Worm (Caenorhabditis elegans) whole organism, L4/young adult: Measurements from ENCODE around the gene swsn-4.
A peak's percentile ranks its signal among the peaks of the same experiment; 100 is the strongest.

Experiments
- W03F9.2 ChIP-seq: fragments of 150-350 bp; optimal IDR thresholded peaks from 2 replicates; lab custom pipeline; 2014; ENCODE audit warnings: missing biosample characterization, missing genetic modification characterization
- dao-5 ChIP-seq: sonication (generic microtip); optimal IDR thresholded peaks from 2 replicates; lab custom pipeline; 2016; ENCODE audit warnings: missing genotype, missing genetic modification characterization, moderate library complexity, missing compliant biosample characterization
- him-1 ChIP-seq: sonication (generic microtip); optimal IDR thresholded peaks from 2 replicates; lab custom pipeline; 2016; ENCODE audit warnings: missing genotype, missing genetic modification reagents, missing genetic modification characterization, missing compliant biosample characterization

swsn-4 gene

DNA sequence TGAATTAATAATTGTTTCAGACTA is at the start of gene swsn-4:
Gene swsn-4, plus strand, starts transcription at position 21 of the 24 bp plus-strand sequence.
- TF ChIP-seq dao-5 (tag; lab: Kevin White, UChicago) (no peak), him-1 (tag; lab: Kevin White, UChicago) (no peak), W03F9.2 (no peak)

DNA sequence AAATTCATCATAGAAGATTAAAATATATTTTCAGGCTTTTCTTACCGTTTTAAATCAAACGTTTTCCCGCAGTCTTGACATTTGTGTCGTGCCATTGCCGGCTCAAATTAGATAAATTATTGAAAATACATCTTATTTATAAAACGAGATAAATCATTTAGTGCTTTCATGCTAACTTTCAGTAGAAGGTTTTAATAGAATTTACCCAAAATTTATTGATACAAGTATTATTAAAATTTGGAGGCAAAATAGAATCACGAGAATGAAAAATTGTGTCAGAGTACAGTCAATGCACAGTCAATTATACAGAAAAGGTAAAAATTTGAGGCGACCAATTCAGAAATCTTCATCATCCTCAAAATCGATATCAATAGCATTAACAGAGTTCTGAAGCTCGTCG is 47.3 kb upstream of the swsn-4 start, which contains the start of gene Y5F2A.4:
Gene Y5F2A.4, minus strand, starts transcription at position 101 of the 400 bp plus-strand sequence.
- TF ChIP-seq dao-5 (tag; lab: Kevin White, UChicago) (no peak), him-1 (tag; lab: Kevin White, UChicago) (no peak), W03F9.2 (no peak)

DNA sequence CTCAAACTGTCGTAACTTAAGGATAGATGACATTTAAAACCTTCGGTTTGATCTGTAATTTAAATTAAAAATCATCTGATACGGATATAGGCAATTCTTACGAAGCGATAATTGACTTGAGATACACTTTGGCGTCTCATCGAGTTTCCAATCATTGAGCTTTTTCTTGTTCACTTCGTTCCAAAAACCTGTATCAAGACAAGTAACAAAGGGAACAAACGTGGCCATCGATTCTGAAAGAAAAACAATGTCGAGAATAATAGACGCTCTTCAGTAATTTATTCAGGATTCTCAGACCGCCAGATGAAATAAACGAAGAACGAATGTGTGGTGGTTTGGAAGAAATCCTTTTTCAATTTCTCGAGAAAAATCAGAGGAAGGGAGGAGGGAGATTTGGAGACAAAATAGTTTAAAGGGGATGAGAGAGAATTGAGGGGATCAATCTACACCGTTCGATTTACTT is 45.0 kb upstream of the swsn-4 start, which contains the start of gene atg-7:
Gene atg-7, minus strand, starts transcription at position 233 of the 463 bp plus-strand sequence.
- TF ChIP-seq him-1 (tag; lab: Kevin White, UChicago) (no peak), dao-5 (tag; lab: Kevin White, UChicago) (no peak), W03F9.2 (no peak)

DNA sequence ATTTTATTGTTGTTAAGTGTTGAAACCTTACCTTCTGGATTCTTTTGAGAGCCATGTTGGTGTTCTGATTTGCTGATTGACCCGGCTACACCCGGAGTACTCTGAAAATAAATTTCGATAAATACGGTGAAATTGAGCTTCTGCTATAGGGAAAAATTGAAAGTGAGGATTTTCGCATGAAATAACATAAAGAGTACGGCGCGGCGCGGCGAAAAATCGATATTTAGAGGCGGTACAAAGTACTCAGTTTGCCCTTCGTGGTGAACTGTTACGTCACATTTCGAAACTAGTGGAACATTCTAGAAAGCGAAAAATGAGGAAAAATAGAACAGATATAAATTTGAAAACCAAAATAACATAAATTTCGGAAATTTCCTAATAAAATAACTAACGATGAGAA is 43.7 kb upstream of the swsn-4 start, which contains the start of gene let-70:
Gene let-70, minus strand, starts transcription at position 101 of the 400 bp plus-strand sequence.
- no peak for TF ChIP-seq him-1 (tag; lab: Kevin White, UChicago)
- no peak for TF ChIP-seq dao-5 (tag; lab: Kevin White, UChicago)
- TF ChIP-seq W03F9.2, result no peak

DNA sequence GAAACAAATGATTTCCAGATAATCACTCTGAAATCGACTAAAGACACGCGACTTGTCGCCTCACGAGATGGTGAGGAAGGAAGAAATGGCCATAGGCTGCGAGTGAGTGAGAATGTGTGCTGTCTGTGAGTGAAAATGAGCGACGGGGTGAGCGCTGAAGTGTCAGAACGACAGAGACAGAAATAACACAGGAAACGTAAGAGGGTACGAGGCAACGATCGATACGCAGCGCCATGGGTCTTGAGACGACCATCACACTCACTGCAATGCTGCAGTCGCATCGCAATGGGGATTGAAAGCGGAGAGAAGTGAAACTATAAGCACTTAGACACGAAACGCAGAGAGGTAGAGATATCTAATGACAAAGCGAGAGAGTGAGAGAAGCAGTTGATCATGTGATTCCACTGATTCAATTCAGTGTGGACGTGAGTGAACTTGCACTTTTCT is 43.0 kb upstream of the swsn-4 start:
- TF ChIP-seq him-1 (tag; lab: Kevin White, UChicago) (peak; percentile 90), W03F9.2 (peak; percentile 70), dao-5 (tag; lab: Kevin White, UChicago) (peak; percentile 52)

DNA sequence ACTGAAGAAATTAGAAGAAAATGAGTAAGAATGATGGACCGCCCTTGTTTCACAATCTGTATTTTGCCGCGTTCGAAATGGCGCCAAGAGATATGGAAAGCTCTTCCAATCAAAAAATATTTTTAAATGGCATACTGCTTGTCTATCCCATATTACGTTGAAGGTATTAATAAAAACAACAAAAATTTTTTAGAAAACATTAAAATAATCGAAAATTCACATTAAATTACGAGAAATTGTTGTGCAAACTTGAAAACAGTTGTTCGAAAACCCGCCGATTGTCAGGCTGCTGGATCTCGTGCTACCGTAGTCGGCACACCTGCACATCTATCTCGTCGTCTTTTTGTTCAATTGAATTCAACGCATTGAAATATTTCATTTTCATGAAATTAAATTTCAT is 42.2 kb upstream of the swsn-4 start, which contains the start of gene klc-1:
Gene klc-1, plus strand, starts transcription at position 127 of the 400 bp plus-strand sequence.
- TF ChIP-seq W03F9.2, result no peak
- TF ChIP-seq him-1 (tag; lab: Kevin White, UChicago), result no peak
- TF ChIP-seq dao-5 (tag; lab: Kevin White, UChicago), result no peak

DNA sequence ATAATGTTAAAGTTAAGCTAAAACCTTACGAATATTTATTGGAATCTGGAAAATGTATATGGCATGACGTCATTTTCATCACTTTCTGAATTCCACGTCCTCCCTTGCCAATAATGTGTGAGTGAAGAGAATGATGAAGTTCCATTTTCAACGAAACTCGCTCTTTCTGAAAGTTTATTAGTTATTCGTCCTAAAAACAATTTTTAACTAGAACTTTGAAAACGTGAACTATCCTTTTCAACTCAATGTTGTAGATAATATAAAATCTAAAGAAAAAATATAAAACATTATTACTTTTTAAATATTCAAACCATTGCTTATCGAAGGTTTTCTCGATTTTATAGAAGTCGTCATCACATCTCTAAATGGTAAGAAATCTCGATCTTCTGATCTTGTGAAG is 36.3 kb upstream of the swsn-4 start, which contains the start of gene M7.7:
Gene M7.7, plus strand, starts transcription at position 301 of the 400 bp plus-strand sequence.
- no peak for TF ChIP-seq him-1 (tag; lab: Kevin White, UChicago)
- TF ChIP-seq dao-5 (tag; lab: Kevin White, UChicago), result no peak
- TF ChIP-seq W03F9.2, result no peak

DNA sequence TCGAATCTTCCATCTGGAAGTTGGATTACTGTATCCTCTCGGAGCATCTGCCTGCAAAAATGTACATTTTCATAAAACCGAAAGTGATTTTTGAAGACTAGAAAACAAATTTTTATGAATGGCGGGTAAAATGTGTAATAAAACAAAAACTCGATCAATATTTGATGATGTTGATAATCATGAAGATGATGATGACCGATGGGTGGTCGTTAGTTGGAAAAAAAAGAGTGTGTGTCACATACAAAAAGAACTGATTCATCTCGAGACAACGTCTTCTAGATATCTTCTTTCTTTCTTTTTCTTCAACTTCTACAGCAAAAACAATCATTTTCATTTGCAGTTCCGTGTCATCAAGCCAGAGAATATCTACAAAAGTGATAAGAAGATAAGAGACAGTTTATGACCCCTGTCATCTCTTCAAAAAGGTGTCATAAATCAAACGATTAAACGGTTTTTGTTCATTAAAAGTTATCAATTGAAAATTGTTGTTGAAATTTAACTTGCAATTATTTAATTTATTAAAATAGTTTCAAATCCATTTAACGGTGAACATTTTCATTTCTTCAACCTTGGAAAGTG is 33.2 kb upstream of the swsn-4 start, which contains the start of gene bcc-1:
Gene bcc-1, minus strand, starts transcription at position 51 of the 579 bp plus-strand sequence.
- TF ChIP-seq him-1 (tag; lab: Kevin White, UChicago) (no peak), W03F9.2 (no peak), dao-5 (tag; lab: Kevin White, UChicago) (no peak)

DNA sequence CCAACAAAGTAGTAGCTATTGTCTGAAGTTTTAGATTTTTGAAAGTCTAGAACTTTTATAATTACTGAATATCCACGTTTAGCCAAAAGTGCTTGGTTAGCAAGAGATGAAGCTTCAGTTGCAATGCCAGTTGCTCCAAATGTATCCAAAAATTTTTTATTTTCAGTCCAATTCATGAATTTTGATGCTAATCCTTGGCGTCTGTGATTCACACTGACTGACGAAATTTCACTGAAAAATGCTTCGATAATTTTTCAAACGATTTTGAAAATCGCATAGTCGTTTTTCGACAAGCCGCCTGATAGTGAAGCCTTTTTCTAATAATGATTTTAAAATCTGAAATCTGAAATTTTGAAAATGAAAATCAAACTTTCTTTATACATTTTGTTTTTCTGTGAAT is 31.8 kb upstream of the swsn-4 start:
- TF ChIP-seq him-1 (tag; lab: Kevin White, UChicago), result no peak
- no peak for TF ChIP-seq dao-5 (tag; lab: Kevin White, UChicago)
- no peak for TF ChIP-seq W03F9.2

DNA sequence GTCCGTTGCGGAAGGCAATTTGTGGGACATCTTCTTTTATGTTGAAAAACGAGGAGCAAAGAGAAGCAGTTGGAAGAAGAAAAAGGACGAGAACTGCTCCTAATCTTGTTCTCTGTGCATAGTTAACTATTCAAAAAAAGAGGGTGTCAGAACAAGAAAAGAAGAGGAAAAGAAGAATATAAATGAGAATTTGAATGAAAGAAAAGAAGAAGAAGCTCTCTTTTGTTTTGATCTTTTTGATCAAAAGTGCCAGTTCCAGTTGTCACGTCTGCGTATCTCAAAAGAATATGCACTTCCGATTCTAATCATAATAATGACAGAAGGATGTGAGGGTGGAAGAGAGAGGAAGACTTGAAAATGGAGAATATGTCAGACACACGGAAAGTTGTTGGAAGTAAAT is 30.9 kb upstream of the swsn-4 start, which contains the start of gene M7.8:
Gene M7.8, minus strand, starts transcription at position 112 of the 400 bp plus-strand sequence.
- TF ChIP-seq him-1 (tag; lab: Kevin White, UChicago) (no peak), dao-5 (tag; lab: Kevin White, UChicago) (no peak), W03F9.2 (no peak)

DNA sequence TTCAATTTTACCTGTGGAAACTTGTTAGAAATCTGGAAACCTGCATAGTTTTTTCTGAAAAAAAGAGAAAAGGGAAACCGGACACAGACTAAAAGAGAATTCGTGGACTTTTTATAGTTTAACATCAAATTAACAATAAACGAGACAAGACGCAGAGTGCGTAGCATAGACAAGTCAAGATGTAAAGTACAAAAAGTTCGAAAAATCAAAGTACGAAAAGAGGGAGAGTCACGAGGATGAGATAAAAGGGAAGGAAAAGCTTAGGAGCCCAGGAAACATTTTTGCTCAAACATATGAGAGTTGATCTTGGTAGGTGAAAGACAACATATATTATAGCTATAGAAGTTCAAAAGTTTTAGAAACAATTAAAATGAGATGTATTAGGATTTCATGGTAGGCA is 28.0 kb upstream of the swsn-4 start, which contains the start of gene M7.12:
Gene M7.12, minus strand, starts transcription at position 188 of the 400 bp plus-strand sequence.
- no peak for TF ChIP-seq dao-5 (tag; lab: Kevin White, UChicago)
- TF ChIP-seq W03F9.2, result no peak
- TF ChIP-seq him-1 (tag; lab: Kevin White, UChicago), result no peak

DNA sequence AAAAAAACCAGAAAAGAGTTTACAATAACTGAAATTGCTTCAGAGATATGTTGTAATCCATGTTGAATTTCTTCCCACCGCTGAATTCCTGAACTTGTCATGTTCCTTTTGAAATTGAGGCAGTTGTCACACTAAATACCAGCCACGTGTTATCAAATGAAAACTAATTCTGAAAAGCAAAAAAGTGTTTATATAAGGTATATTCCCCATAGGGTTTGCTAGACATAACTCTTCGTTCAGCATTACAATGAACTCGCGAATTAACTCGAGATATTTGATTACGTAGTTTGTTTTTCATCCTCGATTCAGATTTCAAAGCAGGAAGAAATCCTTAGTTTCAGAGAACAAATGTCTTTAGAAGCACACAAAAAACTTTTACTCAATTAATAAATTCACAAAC is 25.6 kb upstream of the swsn-4 start, which contains the start of gene str-3:
Gene str-3, minus strand, starts transcription at position 101 of the 400 bp plus-strand sequence.
- no peak for TF ChIP-seq dao-5 (tag; lab: Kevin White, UChicago)
- TF ChIP-seq him-1 (tag; lab: Kevin White, UChicago), result no peak
- no peak for TF ChIP-seq W03F9.2

DNA sequence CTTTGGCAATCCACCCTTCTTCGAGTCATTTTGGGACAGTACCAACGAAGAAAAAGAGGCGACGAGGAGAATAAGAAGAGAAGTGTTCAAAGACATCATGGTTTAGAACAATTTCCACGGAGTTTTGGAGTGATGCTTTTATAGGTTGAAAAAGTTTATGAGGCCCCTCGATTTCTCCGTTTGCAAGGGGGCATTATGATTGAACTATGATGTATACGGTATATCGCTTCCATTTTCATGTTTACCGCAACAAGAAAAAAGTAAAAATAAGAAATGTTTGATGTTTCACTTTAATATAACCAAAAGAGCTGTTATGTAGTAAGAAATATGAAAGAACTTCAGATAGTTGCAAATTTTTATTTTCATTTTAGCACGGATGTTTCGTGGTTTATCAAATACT is 24.4 kb upstream of the swsn-4 start, which contains the start of gene srlf-18:
Gene srlf-18, minus strand, starts transcription at position 101 of the 400 bp plus-strand sequence.
- no peak for TF ChIP-seq dao-5 (tag; lab: Kevin White, UChicago)

DNA sequence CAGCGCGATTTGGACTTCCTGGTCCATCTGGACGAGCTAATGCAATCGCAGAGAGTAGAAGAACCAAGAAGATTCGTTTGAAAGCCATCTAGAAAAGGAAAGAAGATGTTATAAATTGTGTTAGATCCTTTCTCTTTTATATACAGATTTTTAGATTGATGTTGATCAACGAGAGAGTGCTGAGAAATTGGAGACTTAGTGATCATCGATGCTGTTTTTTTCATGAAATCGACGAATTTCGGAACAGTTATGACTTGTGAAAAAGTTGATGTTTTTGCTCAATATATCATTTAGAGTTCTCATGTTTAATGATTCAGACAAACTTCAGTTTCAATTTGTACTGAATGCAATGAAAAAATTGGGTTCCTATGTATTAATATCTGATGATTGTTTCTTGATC is 23.2 kb upstream of the swsn-4 start, which contains the start of gene srlf-17:
Gene srlf-17, minus strand, starts transcription at position 101 of the 400 bp plus-strand sequence.
- TF ChIP-seq him-1 (tag; lab: Kevin White, UChicago) (no peak), W03F9.2 (no peak), dao-5 (tag; lab: Kevin White, UChicago) (no peak)

DNA sequence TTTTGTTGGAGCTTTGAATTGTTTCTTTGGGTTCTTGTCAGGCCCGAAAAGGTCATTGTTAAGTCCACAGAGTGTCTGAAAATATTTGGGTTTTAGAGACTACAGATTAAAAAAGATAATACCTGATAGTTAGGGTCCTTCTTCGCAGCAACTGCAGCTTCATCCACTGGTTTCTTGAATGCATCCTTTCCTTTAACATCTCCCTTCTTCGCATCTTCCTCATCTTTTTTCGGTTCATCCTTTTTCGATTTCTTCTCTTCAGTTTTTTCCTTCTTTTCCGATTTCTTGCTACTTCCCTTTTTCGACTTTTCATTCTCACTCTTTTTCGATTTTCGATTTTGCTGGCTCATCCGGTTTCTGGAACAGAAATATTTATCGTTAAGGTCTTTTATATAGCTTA is 22.3 kb upstream of the swsn-4 start:
- TF ChIP-seq W03F9.2, result no peak
- no peak for TF ChIP-seq dao-5 (tag; lab: Kevin White, UChicago)
- no peak for TF ChIP-seq him-1 (tag; lab: Kevin White, UChicago)
